Fruit fly (Drosophila melanogaster) whole organism, embryonic: ENCODE data around the gene abo.

Experiments
- B-H2 ChIP-seq: fragments of 200-800 bp; sonication (Bioruptor generic); optimal IDR thresholded peaks from 2 replicates; lab custom pipeline; 2018; ENCODE audit warnings: missing biosample characterization, mild to moderate bottlenecking, missing genetic modification characterization
- BEAF-32 ChIP-seq: fragments of 200-800 bp; sonication (Bioruptor generic); optimal IDR thresholded peaks from 3 replicates; lab custom pipeline; 2017; ENCODE audit warnings: missing biosample characterization, missing genetic modification characterization, mild to moderate bottlenecking, moderate library complexity, missing genetic modification reagents
- Bdp1 ChIP-seq: fragments of 200-800 bp; sonication (Bioruptor generic); optimal IDR thresholded peaks from 3 replicates; lab custom pipeline; 2016; ENCODE audit warnings: missing biosample characterization, missing genetic modification characterization
- CG10366 ChIP-seq: fragments of 200-800 bp; sonication (Bioruptor generic); IDR thresholded peaks from 2 replicates; pipeline ENCODE4 v1.3.6; 2022; ENCODE audit warnings: missing biosample characterization, missing genetic modification characterization
- CG10565 ChIP-seq: fragments of 200-800 bp; sonication (Bioruptor generic); optimal IDR thresholded peaks from 3 replicates; lab custom pipeline; 2016; ENCODE audit warnings: missing biosample characterization, mild to moderate bottlenecking, missing genetic modification characterization
- CG11093 ChIP-seq: fragments of 200-800 bp; sonication (Bioruptor generic); IDR thresholded peaks from 3 replicates; pipeline ENCODE4 v1.3.6; 2022; ENCODE audit warnings: missing biosample characterization, missing genetic modification characterization
- CG11456 ChIP-seq: fragments of 200-800 bp; sonication (Bioruptor generic); IDR thresholded peaks from 3 replicates; pipeline ENCODE4 v1.3.6; 2022; ENCODE audit warnings: missing biosample characterization, missing genetic modification characterization
- CG11504 ChIP-seq: fragments of 200-800 bp; sonication (Bioruptor generic); optimal IDR thresholded peaks from 3 replicates; lab custom pipeline; 2019; ENCODE audit warnings: missing biosample characterization, mild to moderate bottlenecking, missing genetic modification characterization, moderate library complexity
- CG11695 ChIP-seq: fragments of 200-800 bp; sonication (Bioruptor generic); IDR thresholded peaks from 3 replicates; pipeline ENCODE4 v1.3.6; 2022; ENCODE audit warnings: missing biosample characterization, missing genetic modification characterization
- CG12104 ChIP-seq: fragments of 200-800 bp; sonication (Bioruptor generic); optimal IDR thresholded peaks from 3 replicates; lab custom pipeline; 2016; ENCODE audit warnings: missing biosample characterization, missing genetic modification characterization
- CG13296 ChIP-seq: fragments of 200-800 bp; sonication (Bioruptor generic); optimal IDR thresholded peaks from 3 replicates; lab custom pipeline; 2018; ENCODE audit warnings: missing biosample characterization, mild to moderate bottlenecking, missing genetic modification characterization
- CG14050 ChIP-seq: fragments of 200-800 bp; sonication (Bioruptor generic); IDR thresholded peaks from 3 replicates; pipeline ENCODE4 v1.3.6; 2022; ENCODE audit warnings: missing biosample characterization, missing genetic modification characterization
- CG14667 ChIP-seq: fragments of 200-800 bp; sonication (Bioruptor generic); IDR thresholded peaks from 2 replicates; pipeline ENCODE4 v1.3.6; 2022; ENCODE audit warnings: missing biosample characterization, missing genetic modification characterization
- CG16815 ChIP-seq: fragments of 200-800 bp; sonication (Bioruptor generic); optimal IDR thresholded peaks from 3 replicates; lab custom pipeline; 2017; ENCODE audit warnings: missing biosample characterization, mild to moderate bottlenecking, missing genetic modification characterization
- CG17829 ChIP-seq: fragments of 200-800 bp; optimal IDR thresholded peaks from 2 replicates; lab custom pipeline; 2019; ENCODE audit warnings: missing biosample characterization, mild to moderate bottlenecking, missing genetic modification characterization, moderate library complexity
- CG30431 ChIP-seq: fragments of 200-800 bp; sonication (Bioruptor generic); optimal IDR thresholded peaks from 2 replicates; lab custom pipeline; 2017; ENCODE audit warnings: missing biosample characterization, missing genetic modification characterization
- CG6175 ChIP-seq: fragments of 200-800 bp; sonication (Bioruptor generic); IDR thresholded peaks from 3 replicates; pipeline ENCODE4 v1.3.6; 2022; ENCODE audit warnings: missing biosample characterization, missing genetic modification characterization
- CG7963 ChIP-seq: fragments of 200-800 bp; sonication (Bioruptor generic); IDR thresholded peaks from 3 replicates; pipeline ENCODE4 v1.3.6; 2022; ENCODE audit warnings: missing biosample characterization, missing genetic modification characterization; ENCODE audit not compliant: partially characterized antibody
- CG8388 ChIP-seq: fragments of 200-800 bp; sonication (Bioruptor generic); optimal IDR thresholded peaks from 2 replicates; lab custom pipeline; 2019; ENCODE audit warnings: missing biosample characterization, mild to moderate bottlenecking, missing genetic modification characterization, moderate library complexity
- CG9727 ChIP-seq: fragments of 200-800 bp; sonication (Bioruptor generic); optimal IDR thresholded peaks from 3 replicates; lab custom pipeline; 2017; ENCODE audit warnings: missing biosample characterization, mild to moderate bottlenecking, missing genetic modification characterization
- CG9817 ChIP-seq: fragments of 200-800 bp; sonication (Bioruptor generic); optimal IDR thresholded peaks from 2 replicates; lab custom pipeline; 2018; ENCODE audit warnings: missing biosample characterization, mild to moderate bottlenecking, missing genetic modification characterization, moderate library complexity
- H15 ChIP-seq: fragments of 200-800 bp; sonication (Bioruptor generic); IDR thresholded peaks from 3 replicates; pipeline ENCODE4 v1.3.6; 2022; ENCODE audit warnings: missing biosample characterization, missing genetic modification characterization
- HHEX ChIP-seq: fragments of 200-800 bp; sonication (Bioruptor generic); optimal IDR thresholded peaks from 3 replicates; lab custom pipeline; 2017; ENCODE audit warnings: missing biosample characterization, mild to moderate bottlenecking, missing genetic modification characterization, missing genetic modification reagents
- Hsf ChIP-seq: fragments of 200-800 bp; sonication (Bioruptor generic); optimal IDR thresholded peaks from 3 replicates; lab custom pipeline; 2016; ENCODE audit warnings: missing biosample characterization, missing genetic modification characterization
- Jarid2 ChIP-seq: fragments of 200-800 bp; sonication (Bioruptor generic); optimal IDR thresholded peaks from 3 replicates; lab custom pipeline; 2017; ENCODE audit warnings: mild to moderate bottlenecking, missing biosample characterization, missing genetic modification reagents, missing genetic modification characterization
- Mad ChIP-seq: fragments of 200-800 bp; sonication (Bioruptor generic); optimal IDR thresholded peaks from 2 replicates; lab custom pipeline; 2016; ENCODE audit warnings: missing biosample characterization, missing genetic modification characterization
- Med ChIP-seq: fragments of 200-800 bp; sonication (Bioruptor generic); peaks from one replicate; lab custom pipeline; 2016; ENCODE audit warnings: missing biosample characterization, missing genetic modification characterization, mild to moderate bottlenecking, inconsistent platforms, moderate library complexity
- Mrtf ChIP-seq: fragments of 200-800 bp; sonication (Bioruptor generic); IDR thresholded peaks from 3 replicates; pipeline ENCODE4 v1.3.6; 2022; ENCODE audit warnings: missing biosample characterization, missing genetic modification characterization
- NC2β ChIP-seq: fragments of 200-800 bp; sonication (Bioruptor generic); optimal IDR thresholded peaks from 2 replicates; lab custom pipeline; 2016; ENCODE audit warnings: missing biosample characterization, missing genetic modification characterization
- Spps ChIP-seq: fragments of 200-800 bp; sonication (Bioruptor generic); optimal IDR thresholded peaks from 2 replicates; lab custom pipeline; 2018; ENCODE audit warnings: missing biosample characterization, mild to moderate bottlenecking, missing genetic modification characterization
- Trl ChIP-seq, 3 experiments: fragments of >200 bp in 2 of 3; fragments of 200-800 bp in 1 of 3; sonication (Bioruptor generic) in 1 of 3; optimal IDR thresholded peaks; 2 replicates in 1 of 3; 3 replicates in 2 of 3; lab custom pipeline; 2016 to 2017; ENCODE audit warnings: missing biosample characterization in 1 of 3, missing genetic modification characterization in 1 of 3
- Xbp1 ChIP-seq: fragments of 200-800 bp; sonication (Bioruptor generic); optimal IDR thresholded peaks from 3 replicates; lab custom pipeline; 2016; ENCODE audit warnings: missing biosample characterization, mild to moderate bottlenecking, missing genetic modification characterization
- ac ChIP-seq: fragments of 200-800 bp; sonication (Bioruptor generic); optimal IDR thresholded peaks from 3 replicates; lab custom pipeline; 2017; ENCODE audit warnings: missing biosample characterization, mild to moderate bottlenecking, missing genetic modification characterization
- aop ChIP-seq: fragments of 200-800 bp; sonication (Bioruptor generic); IDR thresholded peaks from 2 replicates; pipeline ENCODE4 v1.3.6; 2022; ENCODE audit warnings: missing biosample characterization, missing genetic modification characterization
- ap ChIP-seq: fragments of 200-800 bp; sonication (Bioruptor generic); IDR thresholded peaks from 2 replicates; pipeline ENCODE4 v1.3.6; 2022; ENCODE audit warnings: missing biosample characterization, missing genetic modification characterization
- bbx ChIP-seq: fragments of 200-800 bp; sonication (Bioruptor generic); IDR thresholded peaks from 2 replicates; pipeline ENCODE4 v1.3.6; 2022; ENCODE audit warnings: missing biosample characterization, missing genetic modification characterization; ENCODE audit not compliant: partially characterized antibody
- btn ChIP-seq: fragments of 200-800 bp; sonication (Bioruptor generic); optimal IDR thresholded peaks from 2 replicates; lab custom pipeline; 2016; ENCODE audit warnings: missing biosample characterization, missing genetic modification characterization
- ci ChIP-seq: fragments of 200-800 bp; sonication (Bioruptor generic); IDR thresholded peaks from 3 replicates; pipeline ENCODE4 v1.3.6; 2022; ENCODE audit warnings: missing biosample characterization, missing genetic modification characterization
- dimm ChIP-seq: fragments of 200-800 bp; sonication (Bioruptor generic); IDR thresholded peaks from 2 replicates; pipeline ENCODE4 v1.3.6; 2022; ENCODE audit warnings: missing biosample characterization, missing genetic modification characterization
- dysf ChIP-seq: fragments of 200-800 bp; sonication (Bioruptor generic); IDR thresholded peaks from 3 replicates; pipeline ENCODE4 v1.3.6; 2022; ENCODE audit warnings: missing biosample characterization, missing genetic modification characterization
- ewg ChIP-seq: fragments of 200-800 bp; sonication (Bioruptor generic); optimal IDR thresholded peaks from 3 replicates; lab custom pipeline; 2017; ENCODE audit warnings: mild to moderate bottlenecking, missing biosample characterization, missing genetic modification reagents, missing genetic modification characterization
- grau ChIP-seq: fragments of 200-800 bp; optimal IDR thresholded peaks from 3 replicates; lab custom pipeline; 2019; ENCODE audit warnings: missing biosample characterization, mild to moderate bottlenecking, missing genetic modification characterization, moderate library complexity
- grn ChIP-seq: fragments of 200-800 bp; sonication (Bioruptor generic); optimal IDR thresholded peaks from 3 replicates; lab custom pipeline; 2017; ENCODE audit warnings: missing biosample characterization, missing genetic modification characterization
- h ChIP-seq: fragments of >200 bp; optimal IDR thresholded peaks from 2 replicates; lab custom pipeline; 2017
- ind ChIP-seq: fragments of 200-800 bp; sonication (Bioruptor generic); optimal IDR thresholded peaks from 3 replicates; lab custom pipeline; 2016; ENCODE audit warnings: missing biosample characterization, missing genetic modification characterization
- nom ChIP-seq: fragments of 200-800 bp; sonication (Bioruptor generic); optimal IDR thresholded peaks from 2 replicates; lab custom pipeline; 2017; ENCODE audit warnings: missing biosample characterization, missing genetic modification characterization, mild to moderate bottlenecking, moderate library complexity, missing genetic modification reagents
- pum ChIP-seq: fragments of 200-800 bp; sonication (Bioruptor generic); optimal IDR thresholded peaks from 2 replicates; lab custom pipeline; 2016; ENCODE audit warnings: missing biosample characterization, missing genetic modification characterization
- ranshi ChIP-seq: fragments of 200-800 bp; sonication (Bioruptor generic); IDR thresholded peaks from 2 replicates; pipeline ENCODE4 v1.3.6; 2022; ENCODE audit warnings: missing biosample characterization, missing genetic modification characterization
- schlank ChIP-seq: fragments of 200-800 bp; sonication (Bioruptor generic); optimal IDR thresholded peaks from 2 replicates; lab custom pipeline; 2018; ENCODE audit warnings: missing biosample characterization, mild to moderate bottlenecking, missing genetic modification characterization
- sima ChIP-seq: fragments of 200-800 bp; sonication (Bioruptor generic); optimal IDR thresholded peaks from 2 replicates; lab custom pipeline; 2016; ENCODE audit warnings: missing biosample characterization, missing genetic modification characterization
- ssp ChIP-seq: fragments of 200-800 bp; sonication (Bioruptor generic); IDR thresholded peaks from 2 replicates; pipeline ENCODE4 v1.3.6; 2022; ENCODE audit warnings: missing biosample characterization, missing genetic modification characterization
- zfh1 ChIP-seq: fragments of 200-800 bp; sonication (Bioruptor generic); IDR thresholded peaks from 3 replicates; pipeline ENCODE4 v1.3.6; 2022; ENCODE audit warnings: missing biosample characterization, missing genetic modification characterization

The abo gene

DNA sequence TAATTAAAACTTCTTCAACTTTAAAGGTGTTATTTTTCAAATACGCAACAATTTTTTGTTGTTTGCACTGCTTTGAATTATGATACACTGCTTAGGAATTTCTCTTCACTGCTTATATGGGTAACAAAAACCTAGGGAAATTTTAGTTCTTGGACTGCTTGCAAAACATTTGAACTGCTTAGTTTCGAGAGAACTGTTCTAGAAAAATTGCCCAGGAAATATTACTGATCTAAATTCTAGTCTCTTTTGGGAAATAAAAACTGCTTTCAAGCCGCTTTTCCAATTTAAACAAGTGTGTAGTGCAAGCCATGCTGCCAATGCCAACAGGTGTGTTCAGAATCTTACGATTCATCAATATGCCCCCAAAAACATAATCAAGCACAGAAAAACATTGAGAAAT, 10.6 kb downstream of the abo start (continued):
- TF ChIP-seq H15 (GFP tag; lab: Robert Waterston, UW), result no peak
- no peak for TF ChIP-seq CG6175 (GFP tag; lab: Robert Waterston, UW)
- no peak for TF ChIP-seq ssp (GFP tag; lab: Robert Waterston, UW)
- no peak for TF ChIP-seq aop (GFP tag; lab: Robert Waterston, UW)
- no peak for TF ChIP-seq btn (GFP tag; lab: Kevin White, UChicago)
- no peak for TF ChIP-seq Mrtf
- no peak for TF ChIP-seq nom (GFP tag; lab: Kevin White, UChicago)
- TF ChIP-seq CG11695 (GFP tag; lab: Robert Waterston, UW), result no peak
- TF ChIP-seq bbx (GFP tag; lab: Robert Waterston, UW), result 0 out of 2 replicates have a peak, but pooled peaks have one; percentile 8
- no peak for TF ChIP-seq CG16815 (GFP tag; lab: Kevin White, UChicago)
- TF ChIP-seq CG9727 (GFP tag; lab: Kevin White, UChicago), result no peak
- peak; percentile 61 for TF ChIP-seq CG17829 (tag; lab: Kevin White, UChicago)
- TF ChIP-seq B-H2 (GFP tag; lab: Kevin White, UChicago), result no peak
- no peak for TF ChIP-seq CG10565
- no peak for TF ChIP-seq Trl (optimal IDR thresholded peaks at IDR 0.05; lab: Kevin White, UChicago)
- no peak for TF ChIP-seq Trl (GFP tag; optimal IDR thresholded peaks at IDR 0.05; lab: Kevin White, UChicago)
- TF ChIP-seq Xbp1 (GFP tag; lab: Kevin White, UChicago), result no peak
- peak; percentile 14 for TF ChIP-seq Bdp1 (GFP tag; lab: Kevin White, UChicago)
- no peak for TF ChIP-seq zfh1 (GFP tag; lab: Robert Waterston, UW)
- TF ChIP-seq CG9817 (tag; lab: Kevin White, UChicago), result peak; percentile 42
- TF ChIP-seq ind (GFP tag; lab: Kevin White, UChicago), result no peak
- no peak for TF ChIP-seq grau (tag; lab: Kevin White, UChicago)
- TF ChIP-seq Spps (tag; lab: Kevin White, UChicago), result no peak
- TF ChIP-seq CG11093, result no peak
- no peak for TF ChIP-seq BEAF-32
- peak; percentile 57 for TF ChIP-seq Med (GFP tag; lab: Kevin White, UChicago)
- TF ChIP-seq dimm, result no peak
- TF ChIP-seq CG10366 (GFP tag; lab: Robert Waterston, UW), result no peak
- TF ChIP-seq schlank, result no peak
- no peak for TF ChIP-seq HHEX (GFP tag; lab: Kevin White, UChicago)
- no peak for TF ChIP-seq CG13296 (GFP tag; lab: Kevin White, UChicago)
- no peak for TF ChIP-seq Mad (GFP tag; lab: Kevin White, UChicago)
- no peak for TF ChIP-seq CG14667 (GFP tag; lab: Robert Waterston, UW)
- TF ChIP-seq ap (GFP tag; lab: Robert Waterston, UW), result no peak
- TF ChIP-seq CG7963 (GFP tag; lab: Robert Waterston, UW), result no peak
- TF ChIP-seq CG11504 (tag; lab: Kevin White, UChicago), result peak; percentile 74
- no peak for TF ChIP-seq h (lab: Kevin White, UChicago)
- no peak for TF ChIP-seq ewg
- no peak for TF ChIP-seq CG12104
- TF ChIP-seq Hsf, result peak; percentile 4
- TF ChIP-seq ci (GFP tag; lab: Robert Waterston, UW), result peak; percentile 42; the same call in 1 of the 3 replicates
- no peak for TF ChIP-seq grn
- TF ChIP-seq CG11456 (GFP tag; lab: Robert Waterston, UW), result no peak
- TF ChIP-seq CG30431, result no peak
- peak; percentile 24 for TF ChIP-seq CG8388
- TF ChIP-seq ranshi (GFP tag; lab: Robert Waterston, UW), result no peak
- no peak for TF ChIP-seq ac (GFP tag; lab: Kevin White, UChicago)
- TF ChIP-seq pum (GFP tag; lab: Kevin White, UChicago), result no peak
- no peak for TF ChIP-seq dysf (GFP tag; lab: Robert Waterston, UW)
- TF ChIP-seq sima (GFP tag; lab: Kevin White, UChicago), result no peak
- no peak for TF ChIP-seq Jarid2 (GFP tag; lab: Kevin White, UChicago)
- TF ChIP-seq CG14050 (GFP tag; lab: Robert Waterston, UW), result no peak
- TF ChIP-seq NC2β, result no peak
